Fruit fly (Drosophila melanogaster) whole organism: ENCODE measurements around the gene CG42717.

Experiments
- CG8478 ChIP-seq: fragments of >200 bp; optimal IDR thresholded peaks from 2 replicates; lab custom pipeline; 2018; ENCODE audit warnings: inconsistent platforms
- Dll ChIP-seq: fragments of >200 bp; optimal IDR thresholded peaks from 2 replicates; lab custom pipeline; 2017
- EcR ChIP-seq, 2 experiments: fragments of >200 bp; optimal IDR thresholded peaks; 2 replicates each; lab custom pipeline; 2017; ENCODE audit warnings: missing biosample characterization in 2 of 2, missing genetic modification characterization in 2 of 2, missing genetic modification reagents in 2 of 2
- pan ChIP-seq: fragments of >200 bp; optimal IDR thresholded peaks from 2 replicates; lab custom pipeline; 2017
- psq ChIP-seq: fragments of >200 bp; optimal IDR thresholded peaks from 2 replicates; lab custom pipeline; 2017
- usp ChIP-seq: fragments of >200 bp; optimal IDR thresholded peaks from 2 replicates; lab custom pipeline; 2017; ENCODE audit warnings: missing biosample characterization, missing genetic modification characterization, mixed read lengths

CG42717 gene

dm6 chr3L:16040389-16040788 lies 7.4 kb upstream of the CG42717 start:
- TF ChIP-seq psq (lab: Kevin White, UChicago) (no peak), usp (no peak), EcR (GFP tag; optimal IDR thresholded peaks at IDR 0.05; lab: Kevin White, UChicago) (no peak), CG8478 (lab: Kevin White, UChicago) (no peak), pan (no peak), Dll (no peak)

DNA sequence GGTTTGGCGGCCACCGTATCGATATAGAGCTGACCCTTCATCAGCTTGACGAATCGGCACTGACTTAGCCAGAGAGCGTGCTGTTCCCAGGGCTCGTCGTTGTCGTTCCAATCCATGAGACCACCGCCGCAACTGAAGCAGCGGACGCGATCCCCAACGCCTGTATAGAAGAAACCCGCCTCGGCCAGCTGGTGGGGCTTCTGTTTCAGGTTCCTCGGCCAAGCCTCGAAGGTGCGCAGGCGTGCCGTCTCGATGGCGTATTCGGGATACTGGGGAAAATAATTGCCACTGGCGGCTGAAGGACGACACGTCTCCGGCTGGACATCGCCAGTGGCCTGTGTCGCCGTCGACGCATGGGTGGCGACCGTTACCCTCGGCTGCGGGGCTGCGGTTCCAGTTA lies 6.1 kb upstream of the CG42717 start:
- TF ChIP-seq psq (lab: Kevin White, UChicago) = no peak

DNA sequence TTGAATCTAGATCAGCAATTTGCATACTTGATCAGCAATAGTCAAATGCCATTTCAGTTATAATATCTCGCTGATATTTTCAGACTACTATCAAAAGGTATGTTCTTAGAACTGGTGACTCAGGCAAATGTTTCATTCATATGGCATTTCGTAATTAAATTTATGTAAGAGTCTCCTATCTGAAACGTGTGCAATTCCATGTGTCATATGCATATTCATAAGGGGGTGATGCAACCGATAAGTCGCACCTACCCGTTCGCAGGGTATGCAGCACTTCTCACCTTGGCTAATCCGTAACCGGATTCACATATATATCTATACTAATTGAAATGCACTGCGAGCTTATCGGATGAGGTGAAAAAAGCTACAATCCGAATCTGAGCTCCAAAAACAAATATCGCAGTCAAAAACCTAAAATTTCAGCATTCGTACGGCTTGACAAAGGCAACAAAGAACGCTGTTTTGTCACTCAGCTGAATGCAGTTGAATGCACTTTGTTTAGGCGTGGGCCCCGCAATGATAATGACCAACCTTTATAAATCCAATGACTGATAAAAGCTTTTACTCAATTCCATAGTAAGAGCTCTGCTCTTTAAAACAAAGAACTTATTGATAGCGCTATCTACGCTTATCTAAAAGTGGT lies 4.8 kb upstream of the CG42717 start:
- TF ChIP-seq EcR (GFP tag; optimal IDR thresholded peaks at IDR 0.05; lab: Kevin White, UChicago) (peak; percentile 33 to 59), Dll (no peak)

dm6 chr3L:16037048-16037477 lies 4.1 kb upstream of the CG42717 start:
- TF ChIP-seq pan = no peak
- no peak for TF ChIP-seq usp
- no peak for TF ChIP-seq Dll
- no peak for TF ChIP-seq CG8478 (lab: Kevin White, UChicago)
- TF ChIP-seq psq (lab: Kevin White, UChicago) = no peak
- no peak for TF ChIP-seq EcR (GFP tag; optimal IDR thresholded peaks at IDR 0.05; lab: Kevin White, UChicago)

dm6 chr3L:16035185-16035584 lies 2.2 kb upstream of the CG42717 start, which contains the start of gene CG5895:
TSS of gene CG5895 (plus strand) at chr3L:16035485.
- TF ChIP-seq Dll (no peak), pan (no peak), CG8478 (lab: Kevin White, UChicago) (no peak), psq (lab: Kevin White, UChicago) (no peak), EcR (GFP tag; optimal IDR thresholded peaks at IDR 0.05; lab: Kevin White, UChicago) (no peak), usp (no peak)

dm6 chr3L:16034224-16034623 lies 1.2 kb upstream of the CG42717 start, which contains the start of gene CG42538:
TSS of gene CG42538 (plus strand) at chr3L:16034524.
- no peak for TF ChIP-seq pan
- no peak for TF ChIP-seq usp
- no peak for TF ChIP-seq EcR (GFP tag; optimal IDR thresholded peaks at IDR 0.05; lab: Kevin White, UChicago)
- no peak for TF ChIP-seq psq (lab: Kevin White, UChicago)
- TF ChIP-seq CG8478 (lab: Kevin White, UChicago) = no peak
- no peak for TF ChIP-seq Dll

dm6 chr3L:16028924-16029323 lies 4.1 kb downstream of the CG42717 start:
- TF ChIP-seq usp = no peak
- no peak for TF ChIP-seq EcR (GFP tag; optimal IDR thresholded peaks at IDR 0.05; lab: Kevin White, UChicago)
- TF ChIP-seq CG8478 (lab: Kevin White, UChicago) = no peak
- TF ChIP-seq Dll = no peak
- no peak for TF ChIP-seq pan
- no peak for TF ChIP-seq psq (lab: Kevin White, UChicago)

DNA sequence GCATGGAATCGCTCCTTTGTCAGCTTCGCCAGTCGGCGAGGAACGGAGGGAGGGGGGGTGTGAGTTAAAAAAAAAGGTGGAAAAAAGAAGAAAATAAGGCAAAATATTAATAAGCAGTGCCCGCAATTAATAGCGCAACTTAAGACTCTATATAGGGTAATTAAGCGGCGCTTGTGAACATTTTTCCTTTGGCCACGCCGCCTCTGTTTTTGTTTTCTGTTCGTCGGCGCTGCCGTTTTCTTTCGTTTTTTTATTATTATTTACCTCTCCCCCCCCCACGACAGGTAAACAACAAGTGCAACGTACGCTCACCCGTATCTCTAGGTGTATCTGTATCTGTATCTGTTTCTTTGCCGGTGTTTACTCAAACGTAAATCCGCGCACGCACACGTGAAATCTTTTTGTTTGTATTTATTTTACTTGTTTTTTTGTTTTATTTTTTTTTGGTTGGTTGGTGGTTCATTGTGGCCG lies 5.8 kb downstream of the CG42717 start:
- TF ChIP-seq usp (no peak), pan (no peak)

- no peak for TF ChIP-seq usp
- no peak for TF ChIP-seq CG8478 (lab: Kevin White, UChicago)
- no peak for TF ChIP-seq Dll
- no peak for TF ChIP-seq psq (lab: Kevin White, UChicago)
- TF ChIP-seq pan = no peak
- TF ChIP-seq EcR (GFP tag; optimal IDR thresholded peaks at IDR 0.05; lab: Kevin White, UChicago) = no peak
Measured at dm6 chr3L:16026065-16026789, 6.8 kb downstream of the CG42717 start.

- TF ChIP-seq psq (lab: Kevin White, UChicago) = no peak
- TF ChIP-seq CG8478 (lab: Kevin White, UChicago) = no peak
- no peak for TF ChIP-seq usp
- TF ChIP-seq pan = no peak
- TF ChIP-seq Dll = no peak
- TF ChIP-seq EcR (GFP tag; optimal IDR thresholded peaks at IDR 0.05; lab: Kevin White, UChicago) = no peak
Measured at dm6 chr3L:16025020-16025680, 7.8 kb downstream of the CG42717 start.

- no peak for TF ChIP-seq Dll
- TF ChIP-seq EcR (GFP tag; optimal IDR thresholded peaks at IDR 0.05; lab: Kevin White, UChicago) = no peak
- no peak for TF ChIP-seq CG8478 (lab: Kevin White, UChicago)
- no peak for TF ChIP-seq pan
- TF ChIP-seq usp = no peak
- no peak for TF ChIP-seq psq (lab: Kevin White, UChicago)
Measured at dm6 chr3L:16024276-16025019, 8.5 kb downstream of the CG42717 start.

DNA sequence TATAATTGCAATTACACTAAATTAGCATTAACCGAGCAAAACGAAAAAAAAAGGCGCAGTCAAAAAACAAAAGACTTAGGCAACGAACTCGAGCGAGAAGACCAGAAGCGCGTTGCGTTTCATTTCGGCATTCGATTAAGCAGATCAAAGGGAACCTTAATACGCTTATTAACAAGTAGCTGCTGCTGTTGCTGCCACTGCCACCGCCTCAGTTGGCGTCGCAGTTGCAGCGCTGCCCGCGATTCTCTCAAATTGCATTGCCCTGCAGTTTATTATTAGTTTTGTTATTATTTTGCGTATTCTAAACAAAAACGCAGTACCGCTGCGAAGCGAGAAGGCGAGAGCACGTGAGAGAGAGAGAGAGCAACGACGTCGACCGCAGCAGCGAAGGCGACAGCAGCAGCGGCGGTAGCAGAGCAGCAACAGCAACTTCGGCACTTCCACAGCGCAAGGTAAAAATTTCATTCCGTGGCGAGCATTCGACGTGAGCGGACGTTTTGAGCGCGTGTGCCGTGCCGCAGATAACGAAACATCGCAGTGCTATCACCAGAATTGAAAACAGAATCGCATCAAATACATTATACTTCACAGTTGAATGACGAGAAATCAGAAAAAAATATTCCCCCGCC lies 9.9 kb downstream of the CG42717 start, which contains the start of gene Notum:
Notum (plus strand) TSS at position 461 of the 629 bp plus-strand sequence.
- TF ChIP-seq psq (lab: Kevin White, UChicago) (no peak), Dll (no peak), usp (no peak), pan (no peak), CG8478 (lab: Kevin White, UChicago) (no peak), EcR (GFP tag; optimal IDR thresholded peaks at IDR 0.05; lab: Kevin White, UChicago) (no peak)
